Fruit fly (Drosophila melanogaster): ENCODE results near the gene CG8861.

DNA sequence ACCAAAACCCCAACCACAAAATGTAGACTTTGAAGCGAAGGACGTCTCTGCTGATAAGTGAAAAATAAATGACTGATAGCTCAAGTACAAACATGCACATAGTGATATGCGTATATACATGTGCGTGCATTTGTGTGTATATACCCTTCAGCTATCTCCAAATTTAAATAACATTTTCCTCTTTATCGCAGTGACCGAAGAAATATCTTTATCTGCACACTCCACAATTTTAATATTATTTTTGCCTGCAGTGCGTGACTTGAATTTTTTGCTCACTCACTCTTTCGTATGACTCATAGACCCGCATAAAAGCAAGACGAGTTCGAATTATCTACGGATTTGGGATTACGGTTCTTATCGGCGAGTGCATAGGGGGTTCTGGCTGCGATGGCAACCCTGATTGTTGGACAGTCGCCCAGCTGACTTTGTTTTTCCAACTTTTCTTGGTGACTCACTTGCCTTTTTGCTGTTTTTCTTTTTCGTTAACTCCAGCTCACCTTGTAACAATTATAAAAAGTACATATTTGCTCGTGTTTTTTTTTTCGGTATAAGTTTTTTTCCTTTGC is 14.8 kb upstream of the CG8861 start:
- TF ChIP-seq CTCF (optimal IDR thresholded peaks at IDR 0.05) (no peak), CG8478 (optimal IDR thresholded peaks at IDR 0.05) (no peak)
